Worm (Caenorhabditis elegans) whole organism, L4 larva: ENCODE results near the gene eppl-1.

ENCODE experiments used
- F44E2.7 ChIP-seq: fragments of 200-800 bp; sonication (Bioruptor generic); IDR thresholded peaks from 2 replicates; pipeline ENCODE4 v2.1.2; 2022; ENCODE audit warnings: missing genetic modification characterization, missing compliant biosample characterization
- Y105C5A.15 ChIP-seq: fragments of 200-800 bp; sonication (Bioruptor generic); IDR thresholded peaks from 2 replicates; pipeline ENCODE4 v1.3.6; 2022; ENCODE audit warnings: missing genetic modification characterization, missing compliant biosample characterization
- Y75B8A.6 ChIP-seq: fragments of 200-800 bp; sonication (Bioruptor generic); IDR thresholded peaks from 2 replicates; pipeline ENCODE4 v1.3.6; 2022; ENCODE audit warnings: missing genetic modification reagents, missing genetic modification characterization, missing compliant biosample characterization
- ZK546.5 ChIP-seq, 2 experiments: sonication (generic microtip); optimal IDR thresholded peaks; 2 replicates each; lab custom pipeline; 2017; ENCODE audit warnings: missing biosample characterization in 2 of 2, missing genetic modification characterization in 2 of 2
- aha-1 ChIP-seq: fragments of 150-350 bp; peaks from one replicate; lab custom pipeline; 2014; ENCODE audit warnings: missing biosample characterization, missing genetic modification characterization
- ama-1 ChIP-seq: fragments of 150-350 bp; optimal IDR thresholded peaks from 2 replicates; lab custom pipeline; 2014; ENCODE audit warnings: inconsistent platforms, mixed read lengths
- attf-4 ChIP-seq: sonication (generic microtip); optimal IDR thresholded peaks from 3 replicates; lab custom pipeline; 2017; ENCODE audit warnings: missing biosample characterization, missing genetic modification characterization
- ceh-20 ChIP-seq: fragments of 200-800 bp; sonication (Bioruptor generic); IDR thresholded peaks from 2 replicates; pipeline ENCODE4 v1.3.6; 2022; ENCODE audit warnings: missing genetic modification reagents, missing genetic modification characterization, missing compliant biosample characterization
- ceh-32 ChIP-seq: sonication (generic microtip); optimal IDR thresholded peaks from 2 replicates; lab custom pipeline; 2016; ENCODE audit warnings: mild to moderate bottlenecking, missing genetic modification characterization, missing compliant biosample characterization; ENCODE audit not compliant: poor library complexity
- ceh-62 ChIP-seq: sonication (generic microtip); optimal IDR thresholded peaks from 2 replicates; lab custom pipeline; 2017; ENCODE audit warnings: missing biosample characterization, missing genetic modification characterization
- dmd-6 ChIP-seq: fragments of 200-800 bp; sonication (Bioruptor generic); IDR thresholded peaks from 2 replicates; pipeline ENCODE4 v1.3.6; 2022; ENCODE audit warnings: missing genetic modification reagents, missing genetic modification characterization, missing compliant biosample characterization
- dmd-8 ChIP-seq: fragments of 200-800 bp; sonication (Bioruptor generic); IDR thresholded peaks from 2 replicates; pipeline ENCODE4 v1.3.6; 2022; ENCODE audit warnings: missing genetic modification characterization, missing compliant biosample characterization
- dmd-9 ChIP-seq: fragments of 200-800 bp; sonication (Bioruptor generic); IDR thresholded peaks from 2 replicates; pipeline ENCODE4 v1.3.6; 2022; ENCODE audit warnings: missing genetic modification reagents, missing genetic modification characterization, missing compliant biosample characterization
- dpl-1 ChIP-seq: fragments of 150-350 bp; optimal IDR thresholded peaks from 2 replicates; lab custom pipeline; 2014; ENCODE audit warnings: missing biosample characterization, missing genetic modification reagents, missing genetic modification characterization
- dve-1 ChIP-seq: sonication (generic microtip); optimal IDR thresholded peaks from 2 replicates; lab custom pipeline; 2017; ENCODE audit warnings: antibody characterized with exemption, mild to moderate bottlenecking, missing genetic modification characterization, missing compliant biosample characterization; ENCODE audit not compliant: insufficient read depth
- egl-27 ChIP-seq: sonication (generic microtip); optimal IDR thresholded peaks from 3 replicates; lab custom pipeline; 2017; ENCODE audit warnings: missing biosample characterization, missing genetic modification reagents, missing genetic modification characterization
- egl-43 ChIP-seq: fragments of 200-800 bp; sonication (Bioruptor generic); IDR thresholded peaks from 2 replicates; pipeline ENCODE4 v1.3.6; 2022; ENCODE audit warnings: missing genetic modification reagents, missing genetic modification characterization, missing compliant biosample characterization
- gei-8 ChIP-seq: fragments of 200-800 bp; sonication (Bioruptor generic); optimal IDR thresholded peaks from 2 replicates; lab custom pipeline; 2018; ENCODE audit warnings: mild to moderate bottlenecking, missing genetic modification characterization, missing compliant biosample characterization
- hif-1 ChIP-seq, 2 experiments: sonication (generic microtip); optimal IDR thresholded peaks; 2 replicates each; lab custom pipeline; 2016 to 2017; ENCODE audit warnings: missing compliant biosample characterization in 2 of 2, missing genetic modification characterization in 2 of 2, missing genetic modification reagents in 2 of 2, missing genotype in 2 of 2, mild to moderate bottlenecking in 1 of 2
- hlh-11 ChIP-seq: fragments of 200-800 bp; sonication (Bioruptor generic); optimal IDR thresholded peaks from 2 replicates; lab custom pipeline; 2018; ENCODE audit warnings: mild to moderate bottlenecking, missing genetic modification characterization, missing compliant biosample characterization
- hlh-30 ChIP-seq: sonication (generic microtip); optimal IDR thresholded peaks from 2 replicates; lab custom pipeline; 2017; ENCODE audit warnings: antibody characterized with exemption, mild to moderate bottlenecking, missing genetic modification characterization, missing compliant biosample characterization; ENCODE audit not compliant: insufficient read depth
- lim-7 ChIP-seq: fragments of 200-800 bp; sonication (Bioruptor generic); IDR thresholded peaks from 2 replicates; pipeline ENCODE4 v1.3.6; 2022; ENCODE audit warnings: missing genetic modification characterization, missing compliant biosample characterization
- lin-1 ChIP-seq: fragments of 200-800 bp; sonication (Bioruptor generic); IDR thresholded peaks from 2 replicates; pipeline ENCODE4 v1.3.6; 2022; ENCODE audit warnings: missing genetic modification reagents, missing genetic modification characterization, missing compliant biosample characterization
- lin-38 ChIP-seq: fragments of 200-800 bp; sonication (Bioruptor generic); IDR thresholded peaks from 2 replicates; pipeline ENCODE4 v1.3.6; 2022; ENCODE audit warnings: missing genetic modification reagents, missing genetic modification characterization, missing compliant biosample characterization
- madf-5 ChIP-seq, 2 experiments: fragments of 200-800 bp; sonication (Bioruptor generic); IDR thresholded peaks; 2 replicates each; pipeline ENCODE4 v1.3.6; 2022; ENCODE audit warnings: missing compliant biosample characterization in 2 of 2, missing genetic modification characterization in 2 of 2
- mxl-2 ChIP-seq: fragments of 200-800 bp; sonication (Bioruptor generic); conservative IDR thresholded peaks from 2 replicates; pipeline ENCODE4 v1.3.6; 2022; ENCODE audit warnings: missing genetic modification reagents, missing genetic modification characterization, missing compliant biosample characterization
- mxl-3 ChIP-seq: fragments of 200-800 bp; sonication (Bioruptor generic); optimal IDR thresholded peaks from 2 replicates; lab custom pipeline; 2018; ENCODE audit warnings: mild to moderate bottlenecking, missing genetic modification characterization, missing compliant biosample characterization
- nhr-10 ChIP-seq: fragments of 150-350 bp; optimal IDR thresholded peaks from 2 replicates; lab custom pipeline; 2014; ENCODE audit warnings: missing biosample characterization, missing genetic modification characterization
- nhr-25 ChIP-seq: sonication (generic microtip); optimal IDR thresholded peaks from 2 replicates; lab custom pipeline; 2017; ENCODE audit warnings: missing genetic modification characterization, mild to moderate bottlenecking, missing compliant biosample characterization, antibody characterized with exemption, moderate library complexity, borderline replicate concordance; ENCODE audit not compliant: insufficient read depth
- nhr-41 ChIP-seq: fragments of 200-800 bp; sonication (Bioruptor generic); IDR thresholded peaks from 2 replicates; pipeline ENCODE4 v1.3.6; 2022; ENCODE audit warnings: missing genetic modification reagents, missing genetic modification characterization, missing compliant biosample characterization
- nhr-42 ChIP-seq: fragments of 200-800 bp; sonication (Bioruptor generic); IDR thresholded peaks from 2 replicates; pipeline ENCODE4 v1.3.6; 2022; ENCODE audit warnings: missing genetic modification characterization, missing compliant biosample characterization
- nhr-6 ChIP-seq: fragments of 150-350 bp; optimal IDR thresholded peaks from 2 replicates; lab custom pipeline; 2014; ENCODE audit warnings: missing biosample characterization, missing genetic modification characterization
- nhr-76 ChIP-seq: fragments of 150-350 bp; optimal IDR thresholded peaks from 2 replicates; lab custom pipeline; 2014; ENCODE audit warnings: missing biosample characterization, missing genetic modification characterization
- nhr-77 ChIP-seq: fragments of 150-350 bp; optimal IDR thresholded peaks from 2 replicates; lab custom pipeline; 2014; ENCODE audit warnings: missing biosample characterization, missing genetic modification characterization
- pqm-1 ChIP-seq: sonication (generic microtip); optimal IDR thresholded peaks from 2 replicates; lab custom pipeline; 2017; ENCODE audit warnings: missing biosample characterization, missing genetic modification characterization
- saeg-2 ChIP-seq: fragments of 200-800 bp; sonication (Bioruptor generic); IDR thresholded peaks from 2 replicates; pipeline ENCODE4 v1.3.6; 2022; ENCODE audit warnings: missing genetic modification reagents, missing genetic modification characterization, missing compliant biosample characterization
- set-16 ChIP-seq: fragments of 200-800 bp; sonication (Bioruptor generic); IDR thresholded peaks from 2 replicates; pipeline ENCODE4 v1.3.6; 2022; ENCODE audit warnings: missing genetic modification reagents, missing genetic modification characterization, missing compliant biosample characterization
- snpc-1.2 ChIP-seq: fragments of 200-800 bp; sonication (Bioruptor generic); IDR thresholded peaks from 2 replicates; pipeline ENCODE4 v1.3.6; 2022; ENCODE audit warnings: missing genetic modification reagents, missing genetic modification characterization, missing compliant biosample characterization
- spr-1 ChIP-seq: sonication (generic microtip); optimal IDR thresholded peaks from 2 replicates; lab custom pipeline; 2016; ENCODE audit warnings: mild to moderate bottlenecking, missing genetic modification characterization, missing compliant biosample characterization
- tra-1 ChIP-seq: fragments of 200-800 bp; sonication (Bioruptor generic); IDR thresholded peaks from 2 replicates; pipeline ENCODE4 v1.3.6; 2022; ENCODE audit warnings: missing genetic modification reagents, missing genetic modification characterization, missing compliant biosample characterization
- unc-130 ChIP-seq: sonication (generic microtip); optimal IDR thresholded peaks from 2 replicates; lab custom pipeline; 2016; ENCODE audit warnings: missing genetic modification reagents, missing genetic modification characterization, missing compliant biosample characterization
- zfp-2 ChIP-seq: sonication (generic microtip); optimal IDR thresholded peaks from 2 replicates; lab custom pipeline; 2016; ENCODE audit warnings: mild to moderate bottlenecking, missing genetic modification characterization, missing compliant biosample characterization
- zfp-3 ChIP-seq: fragments of 200-800 bp; sonication (Bioruptor generic); conservative IDR thresholded peaks from 2 replicates; pipeline ENCODE4 v1.3.6; 2022; ENCODE audit warnings: missing genetic modification reagents, missing genetic modification characterization, missing compliant biosample characterization
- zip-2 ChIP-seq: fragments of 150-350 bp; optimal IDR thresholded peaks from 2 replicates; lab custom pipeline; 2014; ENCODE audit warnings: missing biosample characterization, missing genetic modification characterization
- ztf-11 ChIP-seq: fragments of 150-350 bp; optimal IDR thresholded peaks from 2 replicates; lab custom pipeline; 2014; ENCODE audit warnings: missing biosample characterization, missing genetic modification characterization
- ztf-7 ChIP-seq: fragments of 150-350 bp; optimal IDR thresholded peaks from 2 replicates; lab custom pipeline; 2014; ENCODE audit warnings: missing biosample characterization, missing genetic modification characterization

The eppl-1 gene

ce11 chrIV:8451709-8452248 is at the start of gene eppl-1:
Gene eppl-1, minus strand, starts transcription at chrIV:8451759.
- TF ChIP-seq lin-38 (GFP tag; lab: Robert Waterston, UW) (no peak), lim-7 (GFP tag; lab: Robert Waterston, UW) (no peak), dmd-6 (GFP tag; lab: Robert Waterston, UW) (peak; percentile 68), pqm-1 (tag; lab: Kevin White, UChicago) (peak; percentile 58), ceh-32 (tag; lab: Kevin White, UChicago) (no peak), hlh-30 (tag; lab: Kevin White, UChicago) (no peak), Y105C5A.15 (GFP tag; lab: Robert Waterston, UW) (no peak), Y75B8A.6 (GFP tag; lab: Robert Waterston, UW) (no peak), ceh-62 (no peak), nhr-41 (GFP tag; lab: Robert Waterston, UW) (no peak), hlh-11 (tag; lab: Kevin White, UChicago) (peak; percentile 55), dve-1 (tag; lab: Kevin White, UChicago) (peak; percentile 38), mxl-3 (GFP tag; lab: Kevin White, UChicago) (peak; percentile 64), dpl-1 (GFP tag; lab: Kevin White, UChicago) (no peak), zfp-2 (tag; lab: Kevin White, UChicago) (no peak), aha-1 (tag; lab: Kevin White, UChicago) (peak; percentile 49), nhr-76 (tag; lab: Kevin White, UChicago) (no peak), nhr-77 (no peak), egl-27 (tag; lab: Kevin White, UChicago) (no peak), dmd-8 (GFP tag; lab: Robert Waterston, UW) (no peak), set-16 (GFP tag; lab: Robert Waterston, UW) (no peak), zfp-3 (GFP tag; lab: Robert Waterston, UW) (no peak), nhr-42 (GFP tag; lab: Robert Waterston, UW) (no peak), F44E2.7 (no peak), attf-4 (tag; lab: Kevin White, UChicago) (no peak), spr-1 (tag; lab: Kevin White, UChicago) (no peak)

- peak; percentile 88 for TF ChIP-seq set-16 (GFP tag; lab: Robert Waterston, UW)
Observed at ce11 chrIV:8500576-8500975, 49.0 kb upstream of the eppl-1 start.

ce11 chrIV:8499956-8500355 is 48.4 kb upstream of the eppl-1 start:
- TF ChIP-seq nhr-25 (tag; lab: Kevin White, UChicago) (no peak), snpc-1.2 (GFP tag; lab: Robert Waterston, UW) (peak; percentile 64; the same call in 1 of the 2 replicates)

ce11 chrIV:8498773-8499360 is 47.3 kb upstream of the eppl-1 start, which contains the start of the genes acdh-13 and mesp-1:
Gene acdh-13, minus strand, starts transcription at chrIV:8498823.
Gene mesp-1, plus strand, starts transcription at chrIV:8499310.
- TF ChIP-seq tra-1 (no peak), dmd-9 (GFP tag; lab: Robert Waterston, UW) (no peak), ztf-11 (tag; lab: Kevin White, UChicago) (no peak), nhr-6 (tag; lab: Kevin White, UChicago) (no peak), ztf-7 (no peak), nhr-77 (no peak), gei-8 (GFP tag; lab: Kevin White, UChicago) (no peak), madf-5 (GFP tag; IDR thresholded peaks at IDR 0.05; lab: Robert Waterston, UW) (no peak), zip-2 (no peak), saeg-2 (GFP tag; lab: Robert Waterston, UW) (no peak), ama-1 (lab: Kevin White, UChicago) (no peak), ZK546.5 (tag; optimal IDR thresholded peaks at IDR 0.05; lab: Kevin White, UChicago) (no peak), nhr-10 (no peak), lin-38 (GFP tag; lab: Robert Waterston, UW) (peak; percentile 53), egl-43 (GFP tag; lab: Robert Waterston, UW) (no peak), unc-130 (GFP tag; lab: Kevin White, UChicago) (peak; percentile 94), ceh-62 (no peak), mxl-2 (GFP tag; lab: Robert Waterston, UW) (no peak), hif-1 (tag; optimal IDR thresholded peaks at IDR 0.05; lab: Kevin White, UChicago) (peak in 1 of 2 experiments; percentile 69), ceh-20 (GFP tag; lab: Robert Waterston, UW) (no peak), lin-1 (GFP tag; lab: Robert Waterston, UW) (no peak)
